Fruit fly (Drosophila melanogaster) whole organism, embryonic: ENCODE measurements around the gene CG17744.

Experiments
- CG12219 ChIP-seq: fragments of 200-800 bp; sonication (Bioruptor generic); optimal IDR thresholded peaks from 3 replicates; lab custom pipeline; 2018; ENCODE audit warnings: missing biosample characterization, mild to moderate bottlenecking, missing genetic modification characterization
- CG12744 ChIP-seq: fragments of 200-800 bp; sonication (Bioruptor generic); optimal IDR thresholded peaks from 2 replicates; lab custom pipeline; 2016; ENCODE audit warnings: missing biosample characterization, missing genetic modification characterization
- CG13287 ChIP-seq: fragments of 200-800 bp; sonication (Bioruptor generic); IDR thresholded peaks from 2 replicates; pipeline ENCODE4 v1.3.6; 2022; ENCODE audit warnings: missing biosample characterization, missing genetic modification characterization; ENCODE audit not compliant: partially characterized antibody
- CG4820 ChIP-seq: fragments of 200-800 bp; sonication (Bioruptor generic); optimal IDR thresholded peaks from 3 replicates; lab custom pipeline; 2016; ENCODE audit warnings: missing biosample characterization, missing genetic modification characterization
- Dfd ChIP-seq, 2 experiments: fragments of >200 bp; optimal IDR thresholded peaks; 2 replicates each; lab custom pipeline; 2017; ENCODE audit warnings: missing biosample characterization in 2 of 2, missing genetic modification characterization in 2 of 2
- crol ChIP-seq: fragments of 200-800 bp; sonication (Bioruptor generic); IDR thresholded peaks from 2 replicates; pipeline ENCODE4 v1.3.6; 2022; ENCODE audit warnings: missing biosample characterization, missing genetic modification characterization
- fd102C ChIP-seq: fragments of 200-800 bp; sonication (Bioruptor generic); optimal IDR thresholded peaks from 2 replicates; lab custom pipeline; 2018; ENCODE audit warnings: missing biosample characterization, mild to moderate bottlenecking, missing genetic modification characterization, moderate library complexity
- pan ChIP-seq, 4 experiments: fragments of >200 bp in 3 of 4; fragments of 200-800 bp in 1 of 4; sonication (Bioruptor generic) in 1 of 4; optimal IDR thresholded peaks in 3 of 4; IDR thresholded peaks in 1 of 4; 2 replicates each; pipeline versions ENCODE4 v1.3.6 to Lab custom; 2017 to 2022; ENCODE audit warnings: missing biosample characterization in 2 of 4, missing genetic modification characterization in 2 of 4, mixed read lengths in 1 of 4
- trh ChIP-seq: fragments of 200-800 bp; sonication (Bioruptor generic); optimal IDR thresholded peaks from 2 replicates; lab custom pipeline; 2016; ENCODE audit warnings: missing biosample characterization, missing genetic modification characterization

DNA sequence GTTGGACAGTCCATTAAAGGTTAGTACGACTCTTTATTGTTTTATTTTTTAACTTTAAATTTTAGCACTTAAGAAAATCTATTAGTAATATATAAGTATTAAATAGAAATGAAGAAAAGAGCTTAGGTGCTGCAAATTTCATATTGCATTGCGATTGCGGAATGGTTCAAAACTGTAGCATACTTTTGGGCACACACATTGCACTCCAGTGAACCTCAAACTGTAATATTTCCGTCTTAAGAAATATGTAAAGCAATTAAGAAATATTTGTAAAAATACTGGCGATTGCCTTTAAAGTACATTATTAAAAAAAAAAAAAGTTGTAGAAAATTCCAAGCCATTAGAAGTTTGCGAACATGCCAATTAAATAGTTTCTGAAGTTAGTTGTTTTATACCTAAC is 14.3 kb downstream of the CG17744 start:
- no peak for TF ChIP-seq Dfd (GFP tag; optimal IDR thresholded peaks at IDR 0.05; lab: Kevin White, UChicago)
- TF ChIP-seq pan (optimal IDR thresholded peaks at IDR 0.05; lab: Kevin White, UChicago), result no peak
- no peak for TF ChIP-seq pan (GFP tag; optimal IDR thresholded peaks at IDR 0.05 in 1 of 2, IDR thresholded peaks at IDR 0.05 in 1 of 2)
- TF ChIP-seq CG12219 (GFP tag; lab: Kevin White, UChicago), result no peak
- TF ChIP-seq CG12744 (GFP tag; lab: Kevin White, UChicago), result no peak
- no peak for TF ChIP-seq CG4820 (GFP tag; lab: Kevin White, UChicago)
- TF ChIP-seq trh (GFP tag; lab: Kevin White, UChicago), result no peak
- TF ChIP-seq fd102C, result no peak
- no peak for TF ChIP-seq CG13287 (GFP tag; lab: Robert Waterston, UW)
- no peak for TF ChIP-seq crol (GFP tag; lab: Robert Waterston, UW)
